Fruit fly (Drosophila melanogaster) whole organism, embryonic: Measurements from ENCODE around the gene CG13640.

Experiments
- CG11723 ChIP-seq: fragments of 200-800 bp; sonication (Bioruptor generic); optimal IDR thresholded peaks from 2 replicates; lab custom pipeline; 2017; ENCODE audit warnings: missing biosample characterization, mild to moderate bottlenecking, missing genetic modification characterization
- CG14667 ChIP-seq: fragments of 200-800 bp; sonication (Bioruptor generic); IDR thresholded peaks from 2 replicates; pipeline ENCODE4 v1.3.6; 2022; ENCODE audit warnings: missing biosample characterization, missing genetic modification characterization
- CG16813 ChIP-seq: fragments of 200-800 bp; sonication (Bioruptor generic); IDR thresholded peaks from 3 replicates; pipeline ENCODE4 v1.3.6; 2022; ENCODE audit warnings: missing biosample characterization, missing genetic modification characterization; ENCODE audit not compliant: partially characterized antibody
- CG16863 ChIP-seq: fragments of 200-800 bp; sonication (Bioruptor generic); optimal IDR thresholded peaks from 3 replicates; lab custom pipeline; 2016; ENCODE audit warnings: missing biosample characterization, missing genetic modification characterization
- CG2116 ChIP-seq: fragments of 200-800 bp; sonication (Bioruptor generic); optimal IDR thresholded peaks from 3 replicates; lab custom pipeline; 2018; ENCODE audit warnings: missing biosample characterization, mild to moderate bottlenecking, missing genetic modification characterization
- CG2129 ChIP-seq: fragments of 200-800 bp; sonication (Bioruptor generic); IDR thresholded peaks from 2 replicates; pipeline ENCODE4 v1.3.6; 2022; ENCODE audit warnings: missing biosample characterization, missing genetic modification characterization; ENCODE audit not compliant: partially characterized antibody
- CG2199 ChIP-seq: fragments of 200-800 bp; sonication (Bioruptor generic); IDR thresholded peaks from 3 replicates; pipeline ENCODE4 v1.3.6; 2022; ENCODE audit warnings: missing biosample characterization, missing genetic modification characterization
- CG30431 ChIP-seq: fragments of 200-800 bp; sonication (Bioruptor generic); optimal IDR thresholded peaks from 2 replicates; lab custom pipeline; 2017; ENCODE audit warnings: missing biosample characterization, missing genetic modification characterization
- CG32532 ChIP-seq: fragments of 200-800 bp; sonication (Bioruptor generic); IDR thresholded peaks from 2 replicates; pipeline ENCODE4 v1.3.6; 2022; ENCODE audit warnings: missing biosample characterization, missing genetic modification characterization
- CG4282 ChIP-seq: fragments of 200-800 bp; sonication (Bioruptor generic); optimal IDR thresholded peaks from 2 replicates; lab custom pipeline; 2016; ENCODE audit warnings: missing biosample characterization, missing genetic modification characterization
- CG6654 ChIP-seq: fragments of 200-800 bp; sonication (Bioruptor generic); optimal IDR thresholded peaks from 2 replicates; lab custom pipeline; 2017; ENCODE audit warnings: missing biosample characterization, mild to moderate bottlenecking, missing genetic modification characterization
- CG6683 ChIP-seq: fragments of 200-800 bp; sonication (Bioruptor generic); optimal IDR thresholded peaks from 2 replicates; lab custom pipeline; 2017; ENCODE audit warnings: missing biosample characterization, mild to moderate bottlenecking, missing genetic modification characterization, missing genetic modification reagents
- CG7839 ChIP-seq: fragments of 200-800 bp; sonication (Bioruptor generic); optimal IDR thresholded peaks from 3 replicates; lab custom pipeline; 2018; ENCODE audit warnings: missing biosample characterization, mild to moderate bottlenecking, missing genetic modification characterization, moderate library complexity
- CG7987 ChIP-seq: fragments of 200-800 bp; sonication (Bioruptor generic); optimal IDR thresholded peaks from 2 replicates; lab custom pipeline; 2018; ENCODE audit warnings: missing biosample characterization, mild to moderate bottlenecking, missing genetic modification characterization, moderate library complexity
- CG8089 ChIP-seq: fragments of 200-800 bp; sonication (Bioruptor generic); optimal IDR thresholded peaks from 3 replicates; lab custom pipeline; 2016; ENCODE audit warnings: missing biosample characterization, missing genetic modification characterization
- CG8944 ChIP-seq: fragments of 200-800 bp; sonication (Bioruptor generic); optimal IDR thresholded peaks from 3 replicates; lab custom pipeline; 2016; ENCODE audit warnings: missing biosample characterization, missing genetic modification characterization
- CG9609 ChIP-seq: fragments of 200-800 bp; sonication (Bioruptor generic); optimal IDR thresholded peaks from 3 replicates; lab custom pipeline; 2016; ENCODE audit warnings: missing biosample characterization, missing genetic modification characterization
- Doc3 ChIP-seq: fragments of 200-800 bp; sonication (Bioruptor generic); IDR thresholded peaks from 3 replicates; pipeline ENCODE4 v1.3.6; 2022; ENCODE audit warnings: missing biosample characterization, missing genetic modification characterization; ENCODE audit not compliant: partially characterized antibody
- Gsc ChIP-seq: fragments of 200-800 bp; sonication (Bioruptor generic); IDR thresholded peaks from 2 replicates; pipeline ENCODE4 v1.3.6; 2022; ENCODE audit warnings: missing biosample characterization, missing genetic modification characterization
- HHEX ChIP-seq: fragments of 200-800 bp; sonication (Bioruptor generic); optimal IDR thresholded peaks from 3 replicates; lab custom pipeline; 2017; ENCODE audit warnings: missing biosample characterization, mild to moderate bottlenecking, missing genetic modification characterization, missing genetic modification reagents
- Jarid2 ChIP-seq: fragments of 200-800 bp; sonication (Bioruptor generic); optimal IDR thresholded peaks from 3 replicates; lab custom pipeline; 2017; ENCODE audit warnings: mild to moderate bottlenecking, missing biosample characterization, missing genetic modification reagents, missing genetic modification characterization
- Mad ChIP-seq: fragments of 200-800 bp; sonication (Bioruptor generic); optimal IDR thresholded peaks from 2 replicates; lab custom pipeline; 2016; ENCODE audit warnings: missing biosample characterization, missing genetic modification characterization
- PHDP ChIP-seq: fragments of 200-800 bp; sonication (Bioruptor generic); optimal IDR thresholded peaks from 3 replicates; lab custom pipeline; 2018; ENCODE audit warnings: missing biosample characterization, mild to moderate bottlenecking, missing genetic modification characterization, moderate library complexity
- Rfx ChIP-seq: fragments of 200-800 bp; sonication (Bioruptor generic); IDR thresholded peaks from 2 replicates; pipeline ENCODE4 v1.3.6; 2022; ENCODE audit warnings: missing biosample characterization, missing genetic modification characterization
- Trl ChIP-seq, 3 experiments: fragments of >200 bp in 2 of 3; fragments of 200-800 bp in 1 of 3; sonication (Bioruptor generic) in 1 of 3; optimal IDR thresholded peaks; 2 replicates in 1 of 3; 3 replicates in 2 of 3; lab custom pipeline; 2016 to 2017; ENCODE audit warnings: missing biosample characterization in 1 of 3, missing genetic modification characterization in 1 of 3
- Xrp1 ChIP-seq: fragments of 200-800 bp; sonication (Bioruptor generic); IDR thresholded peaks from 2 replicates; pipeline ENCODE4 v1.3.6; 2022; ENCODE audit warnings: missing biosample characterization, missing genetic modification characterization
- YL-1 ChIP-seq: fragments of 200-800 bp; sonication (Bioruptor generic); optimal IDR thresholded peaks from 3 replicates; lab custom pipeline; 2017; ENCODE audit warnings: missing biosample characterization, mild to moderate bottlenecking, missing genetic modification characterization
- aop ChIP-seq: fragments of 200-800 bp; sonication (Bioruptor generic); IDR thresholded peaks from 2 replicates; pipeline ENCODE4 v1.3.6; 2022; ENCODE audit warnings: missing biosample characterization, missing genetic modification characterization
- bbx ChIP-seq: fragments of 200-800 bp; sonication (Bioruptor generic); IDR thresholded peaks from 2 replicates; pipeline ENCODE4 v1.3.6; 2022; ENCODE audit warnings: missing biosample characterization, missing genetic modification characterization; ENCODE audit not compliant: partially characterized antibody
- chm ChIP-seq: fragments of 200-800 bp; sonication (Bioruptor generic); IDR thresholded peaks from 2 replicates; pipeline ENCODE4 v1.3.6; 2022; ENCODE audit warnings: missing biosample characterization, missing genetic modification characterization
- ci ChIP-seq: fragments of 200-800 bp; sonication (Bioruptor generic); IDR thresholded peaks from 3 replicates; pipeline ENCODE4 v1.3.6; 2022; ENCODE audit warnings: missing biosample characterization, missing genetic modification characterization
- cwo ChIP-seq: fragments of 200-800 bp; sonication (Bioruptor generic); optimal IDR thresholded peaks from 3 replicates; lab custom pipeline; 2017; ENCODE audit warnings: missing biosample characterization, missing genetic modification characterization, mild to moderate bottlenecking, moderate library complexity, missing genetic modification reagents
- dmrt99B ChIP-seq: fragments of 200-800 bp; sonication (Bioruptor generic); optimal IDR thresholded peaks from 2 replicates; lab custom pipeline; 2018; ENCODE audit warnings: missing biosample characterization, mild to moderate bottlenecking, missing genetic modification characterization, moderate library complexity
- eve ChIP-seq, 2 experiments: fragments of >200 bp; optimal IDR thresholded peaks; 2 replicates each; lab custom pipeline; 2017; ENCODE audit warnings: missing biosample characterization in 2 of 2, missing genetic modification characterization in 2 of 2
- insv ChIP-seq, 2 experiments: fragments of 200-800 bp; sonication (Bioruptor generic); optimal IDR thresholded peaks; 3 replicates each; lab custom pipeline; 2016 to 2018; ENCODE audit warnings: missing biosample characterization in 2 of 2, missing genetic modification characterization in 2 of 2
- kni ChIP-seq: fragments of 200-800 bp; sonication (Bioruptor generic); optimal IDR thresholded peaks from 3 replicates; lab custom pipeline; 2017; ENCODE audit warnings: mild to moderate bottlenecking, missing biosample characterization, missing genetic modification reagents, missing genetic modification characterization
- knrl ChIP-seq: fragments of 200-800 bp; sonication (Bioruptor generic); IDR thresholded peaks from 3 replicates; pipeline ENCODE4 v1.3.6; 2022; ENCODE audit warnings: missing biosample characterization, missing genetic modification characterization; ENCODE audit not compliant: partially characterized antibody
- nom ChIP-seq: fragments of 200-800 bp; sonication (Bioruptor generic); optimal IDR thresholded peaks from 2 replicates; lab custom pipeline; 2017; ENCODE audit warnings: missing biosample characterization, missing genetic modification characterization, mild to moderate bottlenecking, moderate library complexity, missing genetic modification reagents
- otp ChIP-seq: fragments of 200-800 bp; sonication (Bioruptor generic); IDR thresholded peaks from 3 replicates; pipeline ENCODE4, ENCODE4 v1.3.6; 2022; ENCODE audit warnings: missing biosample characterization, missing genetic modification characterization
- pan ChIP-seq, 4 experiments: fragments of >200 bp in 3 of 4; fragments of 200-800 bp in 1 of 4; sonication (Bioruptor generic) in 1 of 4; optimal IDR thresholded peaks in 3 of 4; IDR thresholded peaks in 1 of 4; 2 replicates each; pipeline versions ENCODE4 v1.3.6 to Lab custom; 2017 to 2022; ENCODE audit warnings: missing biosample characterization in 2 of 4, missing genetic modification characterization in 2 of 4, mixed read lengths in 1 of 4
- pb ChIP-seq: fragments of 200-800 bp; sonication (Bioruptor generic); optimal IDR thresholded peaks from 3 replicates; lab custom pipeline; 2016; ENCODE audit warnings: missing biosample characterization, missing genetic modification characterization
- prd ChIP-seq, 3 experiments: fragments of >200 bp in 2 of 3; fragments of 200-800 bp in 1 of 3; sonication (Bioruptor generic) in 1 of 3; optimal IDR thresholded peaks in 2 of 3; IDR thresholded peaks in 1 of 3; 2 replicates in 2 of 3; 3 replicates in 1 of 3; pipeline versions ENCODE4 v1.3.6 to Lab custom; 2017 to 2022; ENCODE audit warnings: missing biosample characterization in 1 of 3, missing genetic modification characterization in 1 of 3
- sim ChIP-seq: fragments of 200-800 bp; sonication (Bioruptor generic); IDR thresholded peaks from 2 replicates; pipeline ENCODE4 v1.3.6; 2022; ENCODE audit warnings: missing biosample characterization, missing genetic modification characterization
- slbo ChIP-seq: fragments of 200-800 bp; sonication (Bioruptor generic); IDR thresholded peaks from 2 replicates; pipeline ENCODE4 v1.3.6; 2022; ENCODE audit warnings: missing biosample characterization, missing genetic modification characterization
- tll ChIP-seq, 2 experiments: fragments of 200-800 bp in 1 of 2; fragments of >200 bp in 1 of 2; sonication (Bioruptor generic) in 1 of 2; optimal IDR thresholded peaks; 2 replicates each; lab custom pipeline; 2017 to 2019; ENCODE audit warnings: missing biosample characterization in 2 of 2, missing genetic modification characterization in 2 of 2, mild to moderate bottlenecking in 1 of 2, moderate library complexity in 1 of 2
- zen ChIP-seq: fragments of 200-800 bp; sonication (Bioruptor generic); optimal IDR thresholded peaks from 3 replicates; lab custom pipeline; 2018; ENCODE audit warnings: missing biosample characterization, mild to moderate bottlenecking, missing genetic modification characterization, moderate library complexity

Gene CG13640

dm6 chr3R:24894419-24895206 is 32.6 kb upstream of the CG13640 start, which contains the start of the genes CG31121 and CG11069 (continued):
- TF ChIP-seq pb (GFP tag; lab: Kevin White, UChicago), result no peak
- TF ChIP-seq CG7987 (GFP tag; lab: Kevin White, UChicago), result no peak
- no peak for TF ChIP-seq knrl (GFP tag; lab: Robert Waterston, UW)
- peak; percentile 15; the same call in 1 of the 3 replicates for TF ChIP-seq ci (GFP tag; lab: Robert Waterston, UW)
- no peak for TF ChIP-seq YL-1 (GFP tag; lab: Kevin White, UChicago)
- TF ChIP-seq CG4282 (GFP tag; lab: Kevin White, UChicago), result no peak
- no peak for TF ChIP-seq CG32532
- no peak for TF ChIP-seq CG2129 (GFP tag; lab: Robert Waterston, UW)
- TF ChIP-seq CG8089, result no peak
- no peak for TF ChIP-seq cwo (GFP tag; lab: Kevin White, UChicago)
- no peak for TF ChIP-seq CG2199
- TF ChIP-seq Xrp1 (GFP tag; lab: Robert Waterston, UW), result 0 out of 2 replicates have a peak, but pooled peaks have one; percentile 5
- peak; percentile 50; the same call in 1 of the 2 replicates for TF ChIP-seq chm (GFP tag; lab: Robert Waterston, UW)
- TF ChIP-seq Rfx, result peak; percentile 46
- no peak for TF ChIP-seq CG9609 (GFP tag; lab: Kevin White, UChicago)
- no peak for TF ChIP-seq CG6683
- peak; percentile 66 to 84 for TF ChIP-seq Trl (optimal IDR thresholded peaks at IDR 0.05; lab: Kevin White, UChicago)
- no peak for TF ChIP-seq Trl (GFP tag; optimal IDR thresholded peaks at IDR 0.05; lab: Kevin White, UChicago)
- TF ChIP-seq Gsc (GFP tag; lab: Robert Waterston, UW), result no peak
- TF ChIP-seq PHDP, result no peak
- TF ChIP-seq bbx (GFP tag; lab: Robert Waterston, UW), result peak; percentile 45
- no peak for TF ChIP-seq sim (GFP tag; lab: Robert Waterston, UW)
- no peak for TF ChIP-seq prd (optimal IDR thresholded peaks at IDR 0.05; lab: Kevin White, UChicago)
- 0 out of 3 replicates have a peak, but pooled peaks have one; percentile 14 for TF ChIP-seq prd (GFP tag; IDR thresholded peaks at IDR 0.05; lab: Robert Waterston, UW)
- no peak for TF ChIP-seq CG14667 (GFP tag; lab: Robert Waterston, UW)
- no peak for TF ChIP-seq CG6654
- 0 out of 2 replicates have a peak, but pooled peaks have one; percentile 23 for TF ChIP-seq slbo (GFP tag; lab: Robert Waterston, UW)
- no peak for TF ChIP-seq tll (GFP tag; optimal IDR thresholded peaks at IDR 0.05; lab: Kevin White, UChicago)
- TF ChIP-seq HHEX (GFP tag; lab: Kevin White, UChicago), result no peak
- TF ChIP-seq nom (GFP tag; lab: Kevin White, UChicago), result peak; percentile 41
- no peak for TF ChIP-seq Doc3 (GFP tag; lab: Robert Waterston, UW)
- no peak for TF ChIP-seq CG2116 (GFP tag; lab: Kevin White, UChicago)
- 0 out of 3 replicates have a peak, but pooled peaks have one; percentile 43 for TF ChIP-seq otp
- no peak for TF ChIP-seq Mad
- peak; percentile 50 for TF ChIP-seq kni (GFP tag; lab: Kevin White, UChicago)
- no peak for TF ChIP-seq CG8944 (GFP tag; lab: Kevin White, UChicago)
- no peak for TF ChIP-seq CG30431
- TF ChIP-seq CG16813 (GFP tag; lab: Robert Waterston, UW), result 0 out of 3 replicates have a peak, but pooled peaks have one; percentile 15
- TF ChIP-seq Jarid2 (GFP tag; lab: Kevin White, UChicago), result peak; percentile 80
- TF ChIP-seq pan (optimal IDR thresholded peaks at IDR 0.05; lab: Kevin White, UChicago), result no peak
- peak in 1 of 2 experiments; percentile 20 for TF ChIP-seq pan (GFP tag; optimal IDR thresholded peaks at IDR 0.05 in 1 of 2, IDR thresholded peaks at IDR 0.05 in 1 of 2)
- no peak for TF ChIP-seq dmrt99B (tag; lab: Kevin White, UChicago)
- no peak for TF ChIP-seq CG11723 (GFP tag; lab: Kevin White, UChicago)
- peak in 1 of 2 experiments; percentile 88 for TF ChIP-seq insv (GFP tag; optimal IDR thresholded peaks at IDR 0.05; lab: Kevin White, UChicago)
- TF ChIP-seq aop (GFP tag; lab: Robert Waterston, UW), result 0 out of 2 replicates have a peak, but pooled peaks have one; percentile 17
- no peak for TF ChIP-seq eve (GFP tag; optimal IDR thresholded peaks at IDR 0.05; lab: Kevin White, UChicago)
- TF ChIP-seq CG16863 (GFP tag; lab: Kevin White, UChicago), result no peak
- TF ChIP-seq zen (tag; lab: Kevin White, UChicago), result no peak
- no peak for TF ChIP-seq CG7839 (tag; lab: Kevin White, UChicago)
